Worm (Caenorhabditis elegans): ENCODE data around the gene F10G2.10.
A peak's percentile ranks its signal among the peaks of the same experiment; 100 is the strongest.
"Not testable (repeated sequence)": the region's sequence is repeated elsewhere in the genome, so short reads cannot be mapped to it uniquely, and the experiment has no call there.

F10G2.10 gene

DNA sequence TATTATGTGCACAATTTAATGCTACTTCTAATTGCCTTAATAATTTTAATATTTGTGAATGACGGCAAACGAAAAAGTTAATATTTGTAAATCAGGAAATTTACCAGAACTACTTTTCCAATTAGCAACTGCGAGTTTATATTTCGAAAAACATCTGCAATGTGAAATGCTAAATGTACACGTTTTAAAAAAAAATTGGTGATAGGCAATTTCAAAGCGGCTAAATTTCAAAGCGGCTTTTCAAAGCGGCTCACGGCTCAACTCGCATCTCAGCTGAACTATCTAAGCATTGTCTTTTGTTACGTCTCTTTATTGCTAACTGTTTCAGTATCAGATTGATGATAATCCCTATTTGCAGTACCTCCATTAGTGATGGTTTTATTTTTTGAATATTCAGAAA, 17.8 kb downstream of the F10G2.10 start, which contains the start of gene srh-187:
Gene srh-187 (minus strand): TSS at position 101 of the 400 bp plus-strand sequence.
- TF ChIP-seq ceh-82 (tag; optimal IDR thresholded peaks at IDR 0.05) = no peak
- TF ChIP-seq elt-1 (tag; optimal IDR thresholded peaks at IDR 0.05) = no peak
- no peak for TF ChIP-seq mdl-1 (tag; optimal IDR thresholded peaks at IDR 0.05)
- TF ChIP-seq peb-1 (tag; optimal IDR thresholded peaks at IDR 0.05) = no peak
- TF ChIP-seq aly-2 (tag; optimal IDR thresholded peaks at IDR 0.05) = no peak

DNA sequence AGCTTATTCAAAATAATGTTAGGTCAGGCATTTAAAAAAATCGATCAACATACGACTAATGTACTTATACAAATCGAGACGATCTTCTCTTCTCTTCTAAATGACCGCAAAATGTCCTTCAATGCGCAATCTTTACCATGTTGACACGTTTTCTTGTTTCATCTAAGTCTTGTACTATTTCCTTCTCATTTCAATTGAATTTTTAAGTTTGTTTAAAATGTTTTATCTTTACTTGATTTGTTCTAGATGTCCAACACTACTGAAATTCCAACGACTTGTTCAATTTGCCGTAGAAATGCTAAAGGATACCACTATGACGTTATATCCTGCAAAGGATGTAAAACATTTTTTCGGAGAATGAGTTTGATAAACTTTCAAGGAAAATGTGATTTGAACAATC, 19.9 kb downstream of the F10G2.10 start, which contains the start of the genes nhr-263 and nhr-148:
Gene nhr-263 (minus strand): TSS at position 101 of the 400 bp plus-strand sequence.
Gene nhr-148 (plus strand): TSS at position 215 of the 400 bp plus-strand sequence.
- TF ChIP-seq sma-9 (GFP tag; optimal IDR thresholded peaks at IDR 0.05) = peak; percentile 37
- TF ChIP-seq sma-9 (tag; optimal IDR thresholded peaks at IDR 0.05) = no peak
- TF ChIP-seq aly-2 (tag; optimal IDR thresholded peaks at IDR 0.05) = no peak
- TF ChIP-seq zag-1 (tag; optimal IDR thresholded peaks at IDR 0.05) = no peak

DNA sequence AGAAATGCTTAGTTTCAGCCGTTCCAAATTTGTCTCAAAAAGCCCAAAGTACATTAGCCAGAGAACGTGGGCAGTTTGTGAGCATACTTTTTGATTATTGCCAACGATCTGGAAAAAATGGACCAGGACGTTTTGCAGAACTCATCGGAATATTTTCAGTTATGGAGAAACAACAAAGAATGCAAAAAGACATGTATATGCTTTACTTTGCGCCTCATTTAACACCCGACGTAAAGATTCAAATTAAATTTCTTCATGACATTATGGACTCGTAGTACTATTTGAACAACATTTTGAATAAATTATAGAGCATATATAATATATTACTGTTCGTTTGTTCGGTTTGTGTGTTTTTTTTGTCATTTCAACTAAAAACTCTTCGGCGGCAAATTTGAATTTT, 21.5 kb downstream of the F10G2.10 start, which contains the start of gene srh-244:
Gene srh-244 (plus strand): TSS at position 301 of the 400 bp plus-strand sequence.
- no peak for TF ChIP-seq lin-39 (tag; optimal IDR thresholded peaks at IDR 0.05)
- no peak for TF ChIP-seq ceh-16 (tag; optimal IDR thresholded peaks at IDR 0.05)
- no peak for TF ChIP-seq sma-3 (GFP tag; optimal IDR thresholded peaks at IDR 0.05)
- no peak for TF ChIP-seq nhr-12 (tag; optimal IDR thresholded peaks at IDR 0.05)
- TF ChIP-seq ama-1 (optimal IDR thresholded peaks at IDR 0.05) = no peak
- no peak for TF ChIP-seq mab-5 (tag; optimal IDR thresholded peaks at IDR 0.05)
- no peak for TF ChIP-seq elt-3 (tag; optimal IDR thresholded peaks at IDR 0.05)
- TF ChIP-seq sem-4 (tag; optimal IDR thresholded peaks at IDR 0.05) = no peak
- TF ChIP-seq unc-39 (tag; optimal IDR thresholded peaks at IDR 0.05) = no peak
- no peak for TF ChIP-seq nhr-237 (tag; optimal IDR thresholded peaks at IDR 0.05)
- TF ChIP-seq ztf-4 (tag; optimal IDR thresholded peaks at IDR 0.05) = no peak
- no peak for TF ChIP-seq lsy-2 (tag; optimal IDR thresholded peaks at IDR 0.05)
- TF ChIP-seq fos-1 (tag; optimal IDR thresholded peaks at IDR 0.05) = no peak
- no peak for TF ChIP-seq gmeb-1 (tag; optimal IDR thresholded peaks at IDR 0.05)
- TF ChIP-seq nhr-21 (tag; optimal IDR thresholded peaks at IDR 0.05) = no peak
- TF ChIP-seq nhr-25 (tag; optimal IDR thresholded peaks at IDR 0.05) = no peak
- TF ChIP-seq elt-1 (tag; optimal IDR thresholded peaks at IDR 0.05) = no peak
- no peak for TF ChIP-seq Y55F3AM.14 (GFP tag; optimal IDR thresholded peaks at IDR 0.05)
- TF ChIP-seq C34F6.9 (tag; optimal IDR thresholded peaks at IDR 0.05) = no peak

DNA sequence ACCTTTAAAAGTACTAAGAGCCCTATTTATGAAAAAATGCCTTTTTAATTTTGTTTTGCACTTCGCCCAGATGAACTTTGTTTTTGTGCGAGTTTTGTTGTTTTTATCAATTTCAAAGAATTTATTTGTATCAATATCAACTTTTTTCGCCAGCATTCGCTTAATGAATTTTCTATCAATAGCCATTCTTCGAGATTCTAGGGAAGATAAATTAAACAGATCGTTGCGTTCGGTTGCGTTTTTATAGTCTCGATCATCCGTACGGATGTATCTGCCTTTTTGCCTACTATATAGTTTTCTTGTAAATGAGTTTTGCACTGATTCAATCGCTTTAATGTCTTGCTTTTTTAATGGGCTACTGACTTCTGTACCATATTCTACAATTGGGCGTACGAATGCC, 23.5 kb downstream of the F10G2.10 start, which contains the start of gene nhr-147:
Gene nhr-147 (plus strand): TSS at position 301 of the 400 bp plus-strand sequence.
- not testable (repeated sequence) for TF ChIP-seq nhr-11 (tag; optimal IDR thresholded peaks at IDR 0.05); Y55F3AM.14 (GFP tag; optimal IDR thresholded peaks at IDR 0.05); nhr-77 (tag; optimal IDR thresholded peaks at IDR 0.05)

DNA sequence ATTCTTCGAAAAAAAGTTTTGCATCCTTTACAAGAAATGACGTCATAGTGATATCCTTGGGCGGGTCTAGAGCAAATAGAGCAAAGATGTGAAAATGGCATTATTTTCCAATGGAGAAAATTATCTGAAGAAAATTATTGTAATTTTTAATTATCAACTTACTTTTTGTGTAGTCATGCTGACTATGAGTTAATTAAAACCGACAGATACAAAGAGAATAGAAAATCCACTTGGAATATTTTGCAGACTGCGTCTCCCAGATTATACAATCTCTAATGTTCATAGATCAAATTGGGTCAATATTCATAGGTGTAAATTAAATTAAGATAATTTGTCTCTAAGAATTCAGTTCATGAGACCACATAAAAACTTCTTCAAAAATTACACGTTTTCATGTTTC, 27.5 kb downstream of the F10G2.10 start, which contains the start of gene nhr-149:
Gene nhr-149 (minus strand): TSS at position 101 of the 400 bp plus-strand sequence.
- TF ChIP-seq skn-1 (tag; optimal IDR thresholded peaks at IDR 0.05) = no peak
- no peak for TF ChIP-seq sma-3 (GFP tag; optimal IDR thresholded peaks at IDR 0.05)
- TF ChIP-seq mdl-1 (tag; optimal IDR thresholded peaks at IDR 0.05) = no peak
- no peak for TF ChIP-seq nhr-237 (tag; optimal IDR thresholded peaks at IDR 0.05)
- TF ChIP-seq elt-1 (tag; optimal IDR thresholded peaks at IDR 0.05) = no peak
- no peak for TF ChIP-seq F13H6.1 (tag; optimal IDR thresholded peaks at IDR 0.05)
- TF ChIP-seq ztf-11 (tag; optimal IDR thresholded peaks at IDR 0.05) = no peak
- no peak for TF ChIP-seq lin-39 (tag; optimal IDR thresholded peaks at IDR 0.05)
- TF ChIP-seq ztf-1 (GFP tag; conservative IDR thresholded peaks at IDR 0.05) = no peak
- TF ChIP-seq unc-62 (GFP tag; optimal IDR thresholded peaks at IDR 0.05) = no peak
- no peak for TF ChIP-seq nhr-129 (tag; optimal IDR thresholded peaks at IDR 0.05)
- TF ChIP-seq lin-13 (GFP tag; optimal IDR thresholded peaks at IDR 0.05) = no peak
- TF ChIP-seq fos-1 (tag; optimal IDR thresholded peaks at IDR 0.05) = no peak
- no peak for TF ChIP-seq unc-39 (tag; optimal IDR thresholded peaks at IDR 0.05)
- no peak for TF ChIP-seq ama-1 (optimal IDR thresholded peaks at IDR 0.05)
- no peak for TF ChIP-seq nhr-6 (tag; optimal IDR thresholded peaks at IDR 0.05)
- no peak for TF ChIP-seq mab-5 (tag; optimal IDR thresholded peaks at IDR 0.05)
- TF ChIP-seq sma-9 (GFP tag; optimal IDR thresholded peaks at IDR 0.05) = no peak
- TF ChIP-seq sma-9 (tag; optimal IDR thresholded peaks at IDR 0.05) = no peak

Measured in whole organism, L2 larva.